Fruit fly (Drosophila melanogaster) whole organism, embryonic: ENCODE data around the gene Appl.

Source experiments
- ATbp ChIP-seq: fragments of 200-800 bp; sonication (Bioruptor generic); optimal IDR thresholded peaks from 2 replicates; lab custom pipeline; 2017; ENCODE audit warnings: missing biosample characterization, mild to moderate bottlenecking, missing genetic modification characterization, missing genetic modification reagents
- BEAF-32 ChIP-seq: fragments of 200-800 bp; sonication (Bioruptor generic); optimal IDR thresholded peaks from 3 replicates; lab custom pipeline; 2017; ENCODE audit warnings: missing biosample characterization, missing genetic modification characterization, mild to moderate bottlenecking, moderate library complexity, missing genetic modification reagents
- BtbVII ChIP-seq: fragments of 200-800 bp; sonication (Bioruptor generic); optimal IDR thresholded peaks from 3 replicates; lab custom pipeline; 2017; ENCODE audit warnings: missing biosample characterization, mild to moderate bottlenecking, missing genetic modification characterization
- CG10321 ChIP-seq: fragments of 200-800 bp; sonication (Bioruptor generic); IDR thresholded peaks from 2 replicates; pipeline ENCODE4 v1.3.6; 2022; ENCODE audit warnings: missing biosample characterization, missing genetic modification characterization
- CG10654 ChIP-seq: fragments of 200-800 bp; sonication (Bioruptor generic); optimal IDR thresholded peaks from 2 replicates; lab custom pipeline; 2016; ENCODE audit warnings: missing biosample characterization, missing genetic modification characterization
- CG11398 ChIP-seq: fragments of 200-800 bp; sonication (Bioruptor generic); optimal IDR thresholded peaks from 2 replicates; lab custom pipeline; 2016; ENCODE audit warnings: missing biosample characterization, missing genetic modification characterization
- CG12071 ChIP-seq: fragments of 200-800 bp; sonication (Bioruptor generic); optimal IDR thresholded peaks from 3 replicates; lab custom pipeline; 2018; ENCODE audit warnings: missing biosample characterization, mild to moderate bottlenecking, missing genetic modification characterization
- CG12104 ChIP-seq: fragments of 200-800 bp; sonication (Bioruptor generic); optimal IDR thresholded peaks from 3 replicates; lab custom pipeline; 2016; ENCODE audit warnings: missing biosample characterization, missing genetic modification characterization
- CG12155 ChIP-seq: fragments of 200-800 bp; sonication (Bioruptor generic); optimal IDR thresholded peaks from 3 replicates; lab custom pipeline; 2016; ENCODE audit warnings: missing biosample characterization, missing genetic modification characterization
- CG12219 ChIP-seq: fragments of 200-800 bp; sonication (Bioruptor generic); optimal IDR thresholded peaks from 3 replicates; lab custom pipeline; 2018; ENCODE audit warnings: missing biosample characterization, mild to moderate bottlenecking, missing genetic modification characterization
- CG12659 ChIP-seq: fragments of 200-800 bp; sonication (Bioruptor generic); optimal IDR thresholded peaks from 3 replicates; lab custom pipeline; 2017; ENCODE audit warnings: mild to moderate bottlenecking, missing biosample characterization, missing genetic modification reagents, missing genetic modification characterization
- CG13123 ChIP-seq: fragments of 200-800 bp; sonication (Bioruptor generic); optimal IDR thresholded peaks from 2 replicates; lab custom pipeline; 2016; ENCODE audit warnings: missing biosample characterization, missing genetic modification characterization
- CG2199 ChIP-seq: fragments of 200-800 bp; sonication (Bioruptor generic); IDR thresholded peaks from 3 replicates; pipeline ENCODE4 v1.3.6; 2022; ENCODE audit warnings: missing biosample characterization, missing genetic modification characterization
- CG31224 ChIP-seq: fragments of 200-800 bp; sonication (Bioruptor generic); IDR thresholded peaks from 2 replicates; pipeline ENCODE4 v1.3.6; 2022; ENCODE audit warnings: missing biosample characterization, missing genetic modification characterization
- CG34224 ChIP-seq: fragments of 200-800 bp; sonication (Bioruptor generic); IDR thresholded peaks from 3 replicates; pipeline ENCODE4 v1.3.6; 2022; ENCODE audit warnings: missing biosample characterization, missing genetic modification characterization; ENCODE audit not compliant: partially characterized antibody
- CG4282 ChIP-seq: fragments of 200-800 bp; sonication (Bioruptor generic); optimal IDR thresholded peaks from 2 replicates; lab custom pipeline; 2016; ENCODE audit warnings: missing biosample characterization, missing genetic modification characterization
- CG4328 ChIP-seq: fragments of 200-800 bp; sonication (Bioruptor generic); optimal IDR thresholded peaks from 3 replicates; lab custom pipeline; 2017; ENCODE audit warnings: missing biosample characterization, missing genetic modification reagents, missing genetic modification characterization
- CG6654 ChIP-seq: fragments of 200-800 bp; sonication (Bioruptor generic); optimal IDR thresholded peaks from 2 replicates; lab custom pipeline; 2017; ENCODE audit warnings: missing biosample characterization, mild to moderate bottlenecking, missing genetic modification characterization
- CG7271 ChIP-seq: fragments of 200-800 bp; sonication (Bioruptor generic); optimal IDR thresholded peaks from 2 replicates; lab custom pipeline; 2018; ENCODE audit warnings: missing biosample characterization, mild to moderate bottlenecking, missing genetic modification characterization, moderate library complexity
- CG9727 ChIP-seq: fragments of 200-800 bp; sonication (Bioruptor generic); optimal IDR thresholded peaks from 3 replicates; lab custom pipeline; 2017; ENCODE audit warnings: missing biosample characterization, mild to moderate bottlenecking, missing genetic modification characterization
- Dll ChIP-seq: fragments of 200-800 bp; sonication (Bioruptor generic); IDR thresholded peaks from 4 replicates; pipeline ENCODE4 v1.3.6; 2022; ENCODE audit warnings: missing biosample characterization, missing genetic modification characterization; ENCODE audit not compliant: partially characterized antibody
- Dref ChIP-seq: fragments of 200-800 bp; sonication (Bioruptor generic); IDR thresholded peaks from 2 replicates; pipeline ENCODE4 v1.3.6; 2022; ENCODE audit warnings: missing biosample characterization, missing genetic modification characterization
- Fer3 ChIP-seq: fragments of 200-800 bp; sonication (Bioruptor generic); optimal IDR thresholded peaks from 2 replicates; lab custom pipeline; 2018; ENCODE audit warnings: missing biosample characterization, mild to moderate bottlenecking, missing genetic modification characterization, moderate library complexity
- GATAe ChIP-seq: fragments of 200-800 bp; sonication (Bioruptor generic); conservative IDR thresholded peaks from 2 replicates; pipeline ENCODE4 v1.3.6; 2022; ENCODE audit warnings: missing biosample characterization, missing genetic modification characterization
- Hand ChIP-seq: fragments of 200-800 bp; sonication (Bioruptor generic); optimal IDR thresholded peaks from 2 replicates; lab custom pipeline; 2017; ENCODE audit warnings: mild to moderate bottlenecking, missing biosample characterization, missing genetic modification reagents, missing genetic modification characterization
- Hr51 ChIP-seq, 2 experiments: fragments of 200-800 bp; sonication (Bioruptor generic); optimal IDR thresholded peaks; 2 replicates in 1 of 2; 3 replicates in 1 of 2; lab custom pipeline; 2016 to 2018; ENCODE audit warnings: missing biosample characterization in 2 of 2, missing genetic modification characterization in 2 of 2, mild to moderate bottlenecking in 1 of 2, moderate library complexity in 1 of 2
- MESR4 ChIP-seq: fragments of 200-800 bp; sonication (Bioruptor generic); optimal IDR thresholded peaks from 2 replicates; lab custom pipeline; 2018; ENCODE audit warnings: missing biosample characterization, mild to moderate bottlenecking, missing genetic modification characterization, moderate library complexity
- Mrtf ChIP-seq: fragments of 200-800 bp; sonication (Bioruptor generic); IDR thresholded peaks from 3 replicates; pipeline ENCODE4 v1.3.6; 2022; ENCODE audit warnings: missing biosample characterization, missing genetic modification characterization
- NK7.1 ChIP-seq: fragments of 200-800 bp; sonication (Bioruptor generic); optimal IDR thresholded peaks from 3 replicates; lab custom pipeline; 2016; ENCODE audit warnings: missing biosample characterization, missing genetic modification characterization
- Opbp ChIP-seq: fragments of 200-800 bp; sonication (Bioruptor generic); IDR thresholded peaks from 3 replicates; pipeline ENCODE4 v1.3.6; 2022; ENCODE audit warnings: missing biosample characterization, missing genetic modification characterization; ENCODE audit not compliant: partially characterized antibody
- Side ChIP-seq: fragments of 200-800 bp; sonication (Bioruptor generic); optimal IDR thresholded peaks from 2 replicates; lab custom pipeline; 2016; ENCODE audit warnings: missing biosample characterization, missing genetic modification characterization
- Trl ChIP-seq, 3 experiments: fragments of >200 bp in 2 of 3; fragments of 200-800 bp in 1 of 3; sonication (Bioruptor generic) in 1 of 3; optimal IDR thresholded peaks; 2 replicates in 1 of 3; 3 replicates in 2 of 3; lab custom pipeline; 2016 to 2017; ENCODE audit warnings: missing biosample characterization in 1 of 3, missing genetic modification characterization in 1 of 3
- Xrp1 ChIP-seq: fragments of 200-800 bp; sonication (Bioruptor generic); IDR thresholded peaks from 2 replicates; pipeline ENCODE4 v1.3.6; 2022; ENCODE audit warnings: missing biosample characterization, missing genetic modification characterization
- YL-1 ChIP-seq: fragments of 200-800 bp; sonication (Bioruptor generic); optimal IDR thresholded peaks from 3 replicates; lab custom pipeline; 2017; ENCODE audit warnings: missing biosample characterization, mild to moderate bottlenecking, missing genetic modification characterization
- aop ChIP-seq: fragments of 200-800 bp; sonication (Bioruptor generic); IDR thresholded peaks from 2 replicates; pipeline ENCODE4 v1.3.6; 2022; ENCODE audit warnings: missing biosample characterization, missing genetic modification characterization
- ap ChIP-seq: fragments of 200-800 bp; sonication (Bioruptor generic); IDR thresholded peaks from 2 replicates; pipeline ENCODE4 v1.3.6; 2022; ENCODE audit warnings: missing biosample characterization, missing genetic modification characterization
- cato ChIP-seq: fragments of 200-800 bp; sonication (Bioruptor generic); optimal IDR thresholded peaks from 2 replicates; lab custom pipeline; 2016; ENCODE audit warnings: missing biosample characterization, missing genetic modification characterization, borderline replicate concordance
- dimm ChIP-seq: fragments of 200-800 bp; sonication (Bioruptor generic); IDR thresholded peaks from 2 replicates; pipeline ENCODE4 v1.3.6; 2022; ENCODE audit warnings: missing biosample characterization, missing genetic modification characterization
- eve ChIP-seq, 2 experiments: fragments of >200 bp; optimal IDR thresholded peaks; 2 replicates each; lab custom pipeline; 2017; ENCODE audit warnings: missing biosample characterization in 2 of 2, missing genetic modification characterization in 2 of 2
- her ChIP-seq: fragments of 200-800 bp; sonication (Bioruptor generic); optimal IDR thresholded peaks from 2 replicates; lab custom pipeline; 2016; ENCODE audit warnings: missing biosample characterization, missing genetic modification characterization
- jigr1 ChIP-seq: fragments of 200-800 bp; sonication (Bioruptor generic); IDR thresholded peaks from 3 replicates; pipeline ENCODE4 v1.3.6; 2022; ENCODE audit warnings: missing biosample characterization, missing genetic modification characterization
- mam ChIP-seq: fragments of 200-800 bp; sonication (Bioruptor generic); optimal IDR thresholded peaks from 3 replicates; lab custom pipeline; 2016; ENCODE audit warnings: missing biosample characterization, missing genetic modification characterization
- mld ChIP-seq: fragments of 200-800 bp; sonication (Bioruptor generic); IDR thresholded peaks from 3 replicates; pipeline ENCODE4 v1.3.6; 2022; ENCODE audit warnings: missing biosample characterization, missing genetic modification characterization; ENCODE audit not compliant: partially characterized antibody
- odd ChIP-seq: fragments of 200-800 bp; sonication (Bioruptor generic); optimal IDR thresholded peaks from 2 replicates; lab custom pipeline; 2017; ENCODE audit warnings: missing biosample characterization, mild to moderate bottlenecking, missing genetic modification characterization
- phol ChIP-seq: fragments of 200-800 bp; sonication (Bioruptor generic); optimal IDR thresholded peaks from 3 replicates; lab custom pipeline; 2018; ENCODE audit warnings: missing biosample characterization, mild to moderate bottlenecking, missing genetic modification characterization, moderate library complexity
- run ChIP-seq: fragments of 200-800 bp; sonication (Bioruptor generic); optimal IDR thresholded peaks from 3 replicates; lab custom pipeline; 2018; ENCODE audit warnings: missing biosample characterization, mild to moderate bottlenecking, missing genetic modification characterization
- salm ChIP-seq: fragments of 200-800 bp; sonication (Bioruptor generic); optimal IDR thresholded peaks from 2 replicates; lab custom pipeline; 2018; ENCODE audit warnings: missing biosample characterization, mild to moderate bottlenecking, missing genetic modification characterization
- unc-4 ChIP-seq: fragments of 200-800 bp; sonication (Bioruptor generic); IDR thresholded peaks from 2 replicates; pipeline ENCODE4 v1.3.6; 2022; ENCODE audit warnings: missing biosample characterization, missing genetic modification characterization; ENCODE audit not compliant: partially characterized antibody
- wdn ChIP-seq: fragments of 200-800 bp; sonication (Bioruptor generic); IDR thresholded peaks from 2 replicates; pipeline ENCODE4 v1.3.6; 2022; ENCODE audit warnings: missing biosample characterization, missing genetic modification characterization
- zfh1 ChIP-seq: fragments of 200-800 bp; sonication (Bioruptor generic); IDR thresholded peaks from 3 replicates; pipeline ENCODE4 v1.3.6; 2022; ENCODE audit warnings: missing biosample characterization, missing genetic modification characterization

Appl gene

dm6 chrX:623357-623756 is 93.1 kb downstream of the Appl start, which contains the start of gene CG13369 (continued):
- TF ChIP-seq CG13123 (GFP tag; lab: Kevin White, UChicago) (no peak), BtbVII (GFP tag; lab: Kevin White, UChicago) (no peak), odd (no peak), unc-4 (GFP tag; lab: Robert Waterston, UW) (0 out of 2 replicates have a peak, but pooled peaks have one; percentile 21), wdn (GFP tag; lab: Robert Waterston, UW) (no peak), CG12071 (GFP tag; lab: Kevin White, UChicago) (no peak), aop (GFP tag; lab: Robert Waterston, UW) (no peak), CG12219 (no peak), Xrp1 (GFP tag; lab: Robert Waterston, UW) (no peak), phol (tag; lab: Kevin White, UChicago) (no peak), dimm (GFP tag; lab: Robert Waterston, UW) (no peak), CG9727 (GFP tag; lab: Kevin White, UChicago) (no peak), CG10654 (GFP tag; lab: Kevin White, UChicago) (no peak), Opbp (GFP tag; lab: Robert Waterston, UW) (0 out of 3 replicates have a peak, but pooled peaks have one; percentile 44), CG11398 (GFP tag; lab: Kevin White, UChicago) (no peak), jigr1 (GFP tag; lab: Robert Waterston, UW) (no peak), BEAF-32 (GFP tag; lab: Kevin White, UChicago) (peak; percentile 19), CG2199 (GFP tag; lab: Robert Waterston, UW) (no peak), mam (GFP tag; lab: Kevin White, UChicago) (no peak), Dll (GFP tag; lab: Robert Waterston, UW) (0 out of 4 replicates have a peak, but pooled peaks have one; percentile 25), NK7.1 (GFP tag; lab: Kevin White, UChicago) (no peak), zfh1 (GFP tag; lab: Robert Waterston, UW) (no peak), CG10321 (no peak), CG12104 (GFP tag; lab: Kevin White, UChicago) (no peak), eve (GFP tag; optimal IDR thresholded peaks at IDR 0.05; lab: Kevin White, UChicago) (no peak), Side (GFP tag; lab: Kevin White, UChicago) (no peak), Hand (GFP tag; lab: Kevin White, UChicago) (no peak), MESR4 (GFP tag; lab: Kevin White, UChicago) (peak; percentile 34)

dm6 chrX:625157-625627 is 94.9 kb downstream of the Appl start, which contains the start of the genes CG13364 and Hinfp:
Gene CG13364 (minus strand): TSS chrX:625203.
Gene Hinfp (plus strand): TSS chrX:625542.
- TF ChIP-seq CG34224 (GFP tag; lab: Robert Waterston, UW) (peak; percentile 79), Hr51 (GFP tag; optimal IDR thresholded peaks at IDR 0.05; lab: Kevin White, UChicago) (no peak), her (no peak), ap (GFP tag; lab: Robert Waterston, UW) (no peak), YL-1 (GFP tag; lab: Kevin White, UChicago) (peak; percentile 22), mld (GFP tag; lab: Robert Waterston, UW) (peak; percentile 69; the same call in 2 of the 3 replicates), BEAF-32 (GFP tag; lab: Kevin White, UChicago) (peak; percentile 75), cato (no peak), CG7271 (no peak), GATAe (GFP tag; lab: Robert Waterston, UW) (no peak), CG31224 (no peak), run (tag; lab: Kevin White, UChicago) (no peak), CG6654 (GFP tag; lab: Kevin White, UChicago) (no peak), CG12659 (peak; percentile 39), Mrtf (GFP tag; lab: Robert Waterston, UW) (no peak), salm (tag; lab: Kevin White, UChicago) (no peak), CG4328 (GFP tag; lab: Kevin White, UChicago) (no peak), CG12155 (GFP tag; lab: Kevin White, UChicago) (no peak), Dref (GFP tag; lab: Robert Waterston, UW) (peak; percentile 69), Trl (optimal IDR thresholded peaks at IDR 0.05; lab: Kevin White, UChicago) (no peak), Trl (GFP tag; optimal IDR thresholded peaks at IDR 0.05; lab: Kevin White, UChicago) (no peak), CG4282 (GFP tag; lab: Kevin White, UChicago) (no peak), Fer3 (tag; lab: Kevin White, UChicago) (no peak), ATbp (GFP tag; lab: Kevin White, UChicago) (no peak)
